Worm (Caenorhabditis elegans) whole organism, L2 larva: ENCODE data around the gene rnh-2.

ENCODE experiments used
- C34F6.9 ChIP-seq: fragments of 150-350 bp; optimal IDR thresholded peaks from 2 replicates; lab custom pipeline; 2014; ENCODE audit warnings: missing biosample characterization, missing genetic modification characterization
- F13H6.1 ChIP-seq: sonication (generic microtip); optimal IDR thresholded peaks from 2 replicates; lab custom pipeline; 2016; ENCODE audit warnings: missing genetic modification characterization, missing compliant biosample characterization
- blmp-1 ChIP-seq: sonication (generic microtip); optimal IDR thresholded peaks from 2 replicates; lab custom pipeline; 2017; ENCODE audit warnings: missing genetic modification characterization, mild to moderate bottlenecking, missing compliant biosample characterization, antibody characterized with exemption, moderate library complexity; ENCODE audit not compliant: insufficient read depth
- ceh-82 ChIP-seq: fragments of 150-350 bp; optimal IDR thresholded peaks from 2 replicates; lab custom pipeline; 2014; ENCODE audit warnings: missing biosample characterization, missing genetic modification characterization
- crh-2 ChIP-seq: sonication (generic microtip); optimal IDR thresholded peaks from 2 replicates; lab custom pipeline; 2017; ENCODE audit warnings: missing biosample characterization, missing genetic modification characterization
- dmd-4 ChIP-seq: sonication (generic microtip); optimal IDR thresholded peaks from 2 replicates; lab custom pipeline; 2017; ENCODE audit warnings: missing biosample characterization, missing genetic modification characterization
- egl-27 ChIP-seq: sonication (generic microtip); optimal IDR thresholded peaks from 3 replicates; lab custom pipeline; 2017; ENCODE audit warnings: missing biosample characterization, missing genetic modification reagents, missing genetic modification characterization
- elt-1 ChIP-seq: fragments of 150-350 bp; optimal IDR thresholded peaks from 2 replicates; lab custom pipeline; 2014; ENCODE audit warnings: missing biosample characterization, missing genetic modification characterization
- elt-3 ChIP-seq: sonication (generic microtip); optimal IDR thresholded peaks from 2 replicates; lab custom pipeline; 2017; ENCODE audit warnings: missing biosample characterization, missing genetic modification characterization
- fos-1 ChIP-seq: fragments of 150-350 bp; optimal IDR thresholded peaks from 2 replicates; lab custom pipeline; 2014; ENCODE audit warnings: missing biosample characterization, missing genetic modification characterization
- gmeb-1 ChIP-seq: fragments of 150-350 bp; optimal IDR thresholded peaks from 2 replicates; lab custom pipeline; 2014; ENCODE audit warnings: missing biosample characterization, missing genetic modification characterization
- lin-13 ChIP-seq: fragments of 150-350 bp; optimal IDR thresholded peaks from 2 replicates; lab custom pipeline; 2014; ENCODE audit warnings: missing biosample characterization, missing genetic modification reagents, missing genetic modification characterization
- lin-39 ChIP-seq: fragments of 150-350 bp; optimal IDR thresholded peaks from 2 replicates; lab custom pipeline; 2014; ENCODE audit warnings: missing biosample characterization, missing genetic modification reagents, missing genetic modification characterization
- lsy-2 ChIP-seq, 2 experiments: fragments of 150-350 bp in 1 of 2; sonication (generic microtip) in 1 of 2; optimal IDR thresholded peaks; 2 replicates each; lab custom pipeline; 2014 to 2017; ENCODE audit warnings: missing biosample characterization in 2 of 2, missing genetic modification characterization in 2 of 2
- mab-5 ChIP-seq: fragments of 150-350 bp; optimal IDR thresholded peaks from 2 replicates; lab custom pipeline; 2014; ENCODE audit warnings: missing biosample characterization, missing genetic modification characterization
- mbf-1 ChIP-seq: sonication (generic microtip); optimal IDR thresholded peaks from 2 replicates; lab custom pipeline; 2017; ENCODE audit warnings: missing biosample characterization, missing genetic modification characterization
- mdl-1 ChIP-seq, 2 experiments: fragments of 150-350 bp in 1 of 2; sonication (generic microtip) in 1 of 2; optimal IDR thresholded peaks; 2 replicates each; lab custom pipeline; 2017; ENCODE audit warnings: missing biosample characterization in 2 of 2, missing genetic modification characterization in 2 of 2
- nhr-10 ChIP-seq: sonication (generic microtip); optimal IDR thresholded peaks from 2 replicates; lab custom pipeline; 2017; ENCODE audit warnings: missing biosample characterization, missing genetic modification characterization
- nhr-129 ChIP-seq: fragments of 150-350 bp; optimal IDR thresholded peaks from 2 replicates; lab custom pipeline; 2014; ENCODE audit warnings: missing biosample characterization, missing genetic modification characterization
- nhr-23 ChIP-seq: fragments of 150-350 bp; optimal IDR thresholded peaks from 2 replicates; lab custom pipeline; 2014; ENCODE audit warnings: missing biosample characterization, missing genetic modification reagents, missing genetic modification characterization
- nhr-237 ChIP-seq: fragments of 150-350 bp; optimal IDR thresholded peaks from 2 replicates; lab custom pipeline; 2014; ENCODE audit warnings: missing biosample characterization, missing genetic modification characterization
- nhr-25 ChIP-seq: fragments of 150-350 bp; sonication (generic microtip); optimal IDR thresholded peaks from 3 replicates; lab custom pipeline; 2014; ENCODE audit warnings: missing biosample characterization, missing genetic modification characterization
- sem-4 ChIP-seq: fragments of 150-350 bp; optimal IDR thresholded peaks from 2 replicates; lab custom pipeline; 2014; ENCODE audit warnings: missing biosample characterization, missing genetic modification reagents, missing genetic modification characterization
- skn-1 ChIP-seq: sonication (generic microtip); optimal IDR thresholded peaks from 2 replicates; lab custom pipeline; 2017; ENCODE audit warnings: missing biosample characterization, missing genetic modification characterization
- sma-3 ChIP-seq: sonication (generic microtip); optimal IDR thresholded peaks from 2 replicates; lab custom pipeline; 2016; ENCODE audit warnings: missing genetic modification reagents, missing genetic modification characterization, missing compliant biosample characterization
- sma-9 ChIP-seq, 2 experiments: fragments of 150-350 bp in 1 of 2; sonication (generic microtip) in 1 of 2; optimal IDR thresholded peaks; 2 replicates each; lab custom pipeline; 2014 to 2016; ENCODE audit warnings: missing genetic modification characterization in 2 of 2, mild to moderate bottlenecking in 1 of 2, missing biosample characterization in 1 of 2, missing compliant biosample characterization in 1 of 2, missing genetic modification reagents in 1 of 2, moderate library complexity in 1 of 2
- snpc-4 ChIP-seq: fragments of 150-350 bp; optimal IDR thresholded peaks from 2 replicates; lab custom pipeline; 2014; ENCODE audit warnings: missing biosample characterization, missing genetic modification characterization
- unc-55 ChIP-seq: fragments of 150-350 bp; sonication (generic microtip); optimal IDR thresholded peaks from 3 replicates; lab custom pipeline; 2014; ENCODE audit warnings: missing biosample characterization, missing genetic modification reagents, missing genetic modification characterization
- unc-62 ChIP-seq: fragments of 150-350 bp; optimal IDR thresholded peaks from 2 replicates; lab custom pipeline; 2014; ENCODE audit warnings: missing biosample characterization, missing genetic modification reagents, missing genetic modification characterization
- zag-1 ChIP-seq: fragments of 150-350 bp; optimal IDR thresholded peaks from 2 replicates; lab custom pipeline; 2014; ENCODE audit warnings: missing biosample characterization, missing genetic modification characterization
- ztf-1 ChIP-seq: fragments of 200-800 bp; sonication (Bioruptor generic); conservative IDR thresholded peaks from 2 replicates; pipeline ENCODE4 v1.3.6; 2022; ENCODE audit warnings: missing genetic modification characterization, missing compliant biosample characterization
- ztf-4 ChIP-seq: fragments of 150-350 bp; optimal IDR thresholded peaks from 2 replicates; lab custom pipeline; 2014; ENCODE audit warnings: missing biosample characterization, missing genetic modification characterization

Gene rnh-2

ce11 chrII:8525133-8525736, 8.3 kb downstream of the rnh-2 start, which contains the start of the genes prp-9 and mrps-18B:
TSS of gene prp-9 (minus strand) at chrII:8525396.
TSS of gene mrps-18B (plus strand) at chrII:8525681.
- peak; percentile 34 for TF ChIP-seq F13H6.1
- TF ChIP-seq gmeb-1, result peak; percentile 28
- no peak for TF ChIP-seq elt-1 (tag; lab: Kevin White, UChicago)
- no peak for TF ChIP-seq ceh-82 (tag; lab: Kevin White, UChicago)
- no peak for TF ChIP-seq mbf-1 (tag; lab: Kevin White, UChicago)
- peak; percentile 15 for TF ChIP-seq crh-2 (tag; lab: Kevin White, UChicago)
- peak in 1 of 2 experiments; percentile 74 for TF ChIP-seq lsy-2 (tag; optimal IDR thresholded peaks at IDR 0.05; lab: Kevin White, UChicago)
- peak; percentile 11 for TF ChIP-seq sem-4
- TF ChIP-seq dmd-4 (tag; lab: Kevin White, UChicago), result no peak
- TF ChIP-seq sma-3 (GFP tag; lab: Kevin White, UChicago), result peak; percentile 13
- TF ChIP-seq nhr-10 (tag; lab: Kevin White, UChicago), result no peak
- TF ChIP-seq nhr-237, result no peak
- TF ChIP-seq mab-5 (tag; lab: Kevin White, UChicago), result no peak
- TF ChIP-seq sma-9 (GFP tag; optimal IDR thresholded peaks at IDR 0.05; lab: Kevin White, UChicago), result peak; percentile 16
- no peak for TF ChIP-seq sma-9 (tag; optimal IDR thresholded peaks at IDR 0.05; lab: Kevin White, UChicago)
- peak; percentile 57 for TF ChIP-seq unc-55 (GFP tag; lab: Kevin White, UChicago)
- TF ChIP-seq unc-62, result no peak

DNA sequence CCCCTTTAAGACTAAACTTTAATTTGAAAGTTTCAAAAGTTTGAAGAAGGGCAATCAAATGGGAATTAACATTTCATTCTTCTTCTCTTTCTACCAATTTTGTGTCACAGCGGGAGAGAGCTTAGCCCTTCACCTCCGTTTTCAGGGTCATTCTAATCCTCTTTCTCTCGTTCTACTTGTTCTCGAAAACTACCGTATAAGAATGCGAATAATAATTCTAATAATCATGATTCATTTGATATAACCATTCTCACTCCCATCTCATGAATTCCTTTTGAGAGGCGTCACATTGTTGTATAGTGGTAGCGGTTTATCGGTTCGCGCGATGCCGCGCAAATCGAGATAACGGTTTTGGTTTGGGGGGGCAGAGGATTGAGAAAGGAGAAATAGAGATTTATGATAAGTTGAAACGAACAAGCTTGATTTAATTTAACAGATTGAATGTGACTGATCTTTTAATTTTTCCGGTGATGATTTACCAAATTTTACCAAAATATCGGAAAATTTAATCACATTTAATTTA, 12.3 kb downstream of the rnh-2 start:
- TF ChIP-seq nhr-25 (tag; lab: Kevin White, UChicago), result peak; percentile 54
- no peak for TF ChIP-seq nhr-23 (tag; lab: Kevin White, UChicago)

DNA sequence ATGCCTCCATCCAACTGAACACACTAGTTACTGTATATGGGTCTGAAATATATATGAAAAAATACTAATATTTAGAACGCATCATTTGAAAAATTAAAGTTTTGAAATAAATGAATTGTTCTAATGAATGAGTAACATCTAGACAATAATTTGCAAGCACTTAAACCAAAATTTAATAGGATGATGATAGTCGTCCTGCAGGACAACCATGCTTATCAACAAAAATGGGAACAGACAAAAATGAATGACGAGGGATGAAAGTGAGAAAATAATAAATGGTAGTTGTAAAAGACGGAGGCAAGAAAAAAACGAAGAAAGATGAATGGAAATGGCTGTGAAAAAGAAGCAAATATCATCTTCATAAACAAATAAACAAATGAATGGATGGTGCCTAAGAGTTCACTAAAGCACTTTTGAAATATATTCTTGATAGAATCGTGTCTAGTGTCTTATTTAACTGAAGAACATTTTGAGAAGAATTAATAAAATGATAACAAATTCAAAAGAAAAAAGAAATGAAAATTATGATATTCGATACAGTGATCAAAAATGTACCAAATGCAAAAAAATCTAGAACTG, 14.3 kb downstream of the rnh-2 start, which contains the start of gene gldi-7:
gldi-7 (minus strand) TSS at position 42 of the 579 bp plus-strand sequence.
- TF ChIP-seq skn-1 (tag; lab: Kevin White, UChicago), result no peak
- TF ChIP-seq zag-1 (tag; lab: Kevin White, UChicago), result no peak
- no peak for TF ChIP-seq snpc-4
- TF ChIP-seq fos-1, result peak; percentile 67
- no peak for TF ChIP-seq ztf-4 (tag; lab: Kevin White, UChicago)

DNA sequence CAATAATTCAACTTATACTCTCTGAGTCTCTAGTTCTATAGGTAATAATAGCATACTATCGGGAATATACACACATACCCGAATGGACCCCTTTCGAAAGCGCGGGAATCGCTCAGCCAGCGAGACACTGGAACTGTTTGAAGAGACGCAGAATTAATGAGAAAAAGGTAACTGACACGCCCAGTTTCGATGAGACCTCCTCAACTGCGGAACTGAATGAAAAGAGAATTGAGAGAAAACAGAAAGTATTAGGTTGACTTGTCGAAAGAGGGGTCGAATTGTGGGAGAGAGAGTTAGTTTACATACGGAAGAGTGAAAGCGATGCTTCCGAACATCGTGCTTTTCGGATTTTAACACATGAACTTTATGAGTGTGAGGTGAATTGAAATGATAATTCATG, 15.1 kb downstream of the rnh-2 start:
- TF ChIP-seq fos-1 (no peak), mbf-1 (tag; lab: Kevin White, UChicago) (no peak), nhr-129 (tag; lab: Kevin White, UChicago) (peak; percentile 32), blmp-1 (tag; lab: Kevin White, UChicago) (peak; percentile 28)

DNA sequence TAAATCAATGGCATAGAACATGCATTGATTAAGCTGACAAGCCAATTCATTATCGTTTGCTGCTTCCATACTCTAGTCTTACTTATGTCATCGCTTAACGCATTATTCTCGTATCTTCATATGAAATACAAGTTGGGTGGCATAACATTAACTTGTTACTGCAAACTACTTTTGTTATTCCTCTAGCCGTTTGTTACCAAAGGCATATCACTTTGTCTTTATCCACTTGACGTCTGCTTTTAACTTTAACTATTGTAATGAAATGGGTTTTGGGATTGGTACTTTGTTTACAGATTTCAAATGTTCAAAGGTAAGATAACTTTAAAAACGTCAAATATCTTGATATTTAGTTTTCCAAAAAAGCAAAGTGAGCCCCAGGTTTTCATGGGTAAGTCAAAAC, 19.1 kb downstream of the rnh-2 start, which contains the start of gene W01C9.2:
W01C9.2 (plus strand) TSS at position 301 of the 400 bp plus-strand sequence.
- TF ChIP-seq mbf-1 (tag; lab: Kevin White, UChicago) (no peak), lin-13 (GFP tag; lab: Kevin White, UChicago) (no peak), C34F6.9 (no peak), ceh-82 (tag; lab: Kevin White, UChicago) (no peak), mdl-1 (tag; optimal IDR thresholded peaks at IDR 0.05; lab: Kevin White, UChicago) (no peak), nhr-23 (tag; lab: Kevin White, UChicago) (no peak), egl-27 (tag; lab: Kevin White, UChicago) (no peak), lin-39 (tag; lab: Kevin White, UChicago) (no peak), nhr-10 (tag; lab: Kevin White, UChicago) (no peak), mab-5 (tag; lab: Kevin White, UChicago) (no peak), sma-9 (GFP tag; optimal IDR thresholded peaks at IDR 0.05; lab: Kevin White, UChicago) (no peak), sma-9 (tag; optimal IDR thresholded peaks at IDR 0.05; lab: Kevin White, UChicago) (no peak), ztf-1 (GFP tag; lab: Robert Waterston, UW) (no peak), elt-3 (tag; lab: Kevin White, UChicago) (no peak), lsy-2 (tag; optimal IDR thresholded peaks at IDR 0.05; lab: Kevin White, UChicago) (no peak), gmeb-1 (no peak)
